Worm (Caenorhabditis elegans) whole organism, young adult: ENCODE measurements around the gene pro-2.

Experiments
- F22D6.2 ChIP-seq: sonication (generic microtip); optimal IDR thresholded peaks from 2 replicates; lab custom pipeline; 2016; ENCODE audit warnings: mild to moderate bottlenecking, missing genetic modification characterization, missing compliant biosample characterization
- F37B4.10 ChIP-seq: fragments of 200-800 bp; sonication (Bioruptor generic); IDR thresholded peaks from 2 replicates; pipeline ENCODE4 v1.3.6; 2022; ENCODE audit warnings: missing genetic modification characterization, missing compliant biosample characterization
- F52B5.7 ChIP-seq: sonication (generic microtip); optimal IDR thresholded peaks from 2 replicates; lab custom pipeline; 2016; ENCODE audit warnings: mild to moderate bottlenecking, missing genetic modification characterization, missing compliant biosample characterization
- F57C9.4 ChIP-seq: sonication (generic microtip); optimal IDR thresholded peaks from 2 replicates; lab custom pipeline; 2017; ENCODE audit warnings: mild to moderate bottlenecking, missing genetic modification characterization, missing compliant biosample characterization
- K11D2.4 ChIP-seq: fragments of 200-800 bp; sonication (Bioruptor generic); IDR thresholded peaks from 2 replicates; pipeline ENCODE4 v1.3.6; 2022; ENCODE audit warnings: missing genetic modification reagents, missing genetic modification characterization, missing compliant biosample characterization
- aptf-3 ChIP-seq: fragments of 200-800 bp; sonication (Bioruptor generic); IDR thresholded peaks from 2 replicates; pipeline ENCODE4 v1.3.6; 2022; ENCODE audit warnings: missing genetic modification characterization, missing compliant biosample characterization
- ccch-3 ChIP-seq: fragments of 200-800 bp; sonication (Bioruptor generic); optimal IDR thresholded peaks from 2 replicates; lab custom pipeline; 2018; ENCODE audit warnings: mild to moderate bottlenecking, missing genetic modification characterization, missing compliant biosample characterization
- cebp-1 ChIP-seq, 2 experiments: fragments of 200-800 bp in 1 of 2; sonication (Bioruptor generic) in 1 of 2; sonication (generic microtip) in 1 of 2; IDR thresholded peaks in 1 of 2; optimal IDR thresholded peaks in 1 of 2; 2 replicates each; pipeline versions ENCODE4 v1.3.6 to Lab custom; 2017 to 2022; ENCODE audit warnings: missing compliant biosample characterization in 2 of 2, missing genetic modification characterization in 2 of 2, mild to moderate bottlenecking in 1 of 2, missing genetic modification reagents in 1 of 2, moderate library complexity in 1 of 2
- cebp-2 ChIP-seq: fragments of 200-800 bp; sonication (Bioruptor generic); IDR thresholded peaks from 2 replicates; pipeline ENCODE4 v1.3.6; 2022; ENCODE audit warnings: missing genetic modification characterization, missing compliant biosample characterization
- ceh-27 ChIP-seq: fragments of 200-800 bp; sonication (Bioruptor generic); optimal IDR thresholded peaks from 2 replicates; lab custom pipeline; 2018; ENCODE audit warnings: mild to moderate bottlenecking, missing genetic modification characterization, moderate library complexity, missing compliant biosample characterization
- ceh-40 ChIP-seq: fragments of 200-800 bp; sonication (Bioruptor generic); IDR thresholded peaks from 2 replicates; pipeline ENCODE4 v1.3.6; 2022; ENCODE audit warnings: missing genetic modification characterization, missing compliant biosample characterization
- egrh-3 ChIP-seq: fragments of 200-800 bp; sonication (Bioruptor generic); IDR thresholded peaks from 2 replicates; pipeline ENCODE4 v1.3.6; 2022; ENCODE audit warnings: missing genetic modification reagents, missing genetic modification characterization, missing compliant biosample characterization
- ekl-4 ChIP-seq: fragments of 200-800 bp; sonication (Bioruptor generic); IDR thresholded peaks from 2 replicates; pipeline ENCODE4 v1.3.6; 2022; ENCODE audit warnings: missing genetic modification reagents, missing genetic modification characterization, missing compliant biosample characterization
- ets-4 ChIP-seq: fragments of 200-800 bp; sonication (Bioruptor generic); optimal IDR thresholded peaks from 2 replicates; lab custom pipeline; 2018; ENCODE audit warnings: mild to moderate bottlenecking, missing genetic modification characterization, missing compliant biosample characterization
- hlh-26 ChIP-seq: fragments of 200-800 bp; sonication (Bioruptor generic); conservative IDR thresholded peaks from 2 replicates; pipeline ENCODE4 v1.3.6; 2022; ENCODE audit warnings: missing genetic modification reagents, missing genetic modification characterization, missing compliant biosample characterization
- hrde-1 ChIP-seq: sonication (generic microtip); optimal IDR thresholded peaks from 2 replicates; lab custom pipeline; 2016; ENCODE audit warnings: missing genetic modification characterization, mild to moderate bottlenecking, missing compliant biosample characterization, moderate library complexity, missing genotype, missing genetic modification reagents, borderline replicate concordance
- hsf-1 ChIP-seq: fragments of 200-800 bp; sonication (Bioruptor generic); IDR thresholded peaks from 2 replicates; pipeline ENCODE4 v1.3.6; 2022; ENCODE audit warnings: missing genetic modification reagents, missing genetic modification characterization, missing compliant biosample characterization
- lin-54 ChIP-seq: fragments of 200-800 bp; sonication (Bioruptor generic); optimal IDR thresholded peaks from 2 replicates; lab custom pipeline; 2018; ENCODE audit warnings: mild to moderate bottlenecking, missing genetic modification characterization, missing compliant biosample characterization
- mcd-1 ChIP-seq: fragments of 200-800 bp; sonication (Bioruptor generic); IDR thresholded peaks from 2 replicates; pipeline ENCODE4 v1.3.6; 2022; ENCODE audit warnings: missing genetic modification reagents, missing genetic modification characterization, missing compliant biosample characterization
- mel-28 ChIP-seq: sonication (generic microtip); optimal IDR thresholded peaks from 2 replicates; lab custom pipeline; 2016; ENCODE audit warnings: borderline replicate concordance, mild to moderate bottlenecking, missing genetic modification characterization, missing compliant biosample characterization
- mxl-1 ChIP-seq: sonication (generic microtip); optimal IDR thresholded peaks from 2 replicates; lab custom pipeline; 2016; ENCODE audit warnings: missing genetic modification characterization, missing compliant biosample characterization
- nhr-120 ChIP-seq: fragments of 200-800 bp; sonication (Bioruptor generic); IDR thresholded peaks from 2 replicates; pipeline ENCODE4 v1.3.6; 2022; ENCODE audit warnings: missing genetic modification characterization, missing compliant biosample characterization
- nhr-179 ChIP-seq: sonication (generic microtip); optimal IDR thresholded peaks from 2 replicates; lab custom pipeline; 2016; ENCODE audit warnings: mild to moderate bottlenecking, missing genetic modification characterization, missing compliant biosample characterization
- nhr-27 ChIP-seq: fragments of 200-800 bp; sonication (Bioruptor generic); optimal IDR thresholded peaks from 2 replicates; lab custom pipeline; 2018; ENCODE audit warnings: mild to moderate bottlenecking, missing genetic modification characterization, moderate library complexity, missing compliant biosample characterization
- nhr-80 ChIP-seq: sonication (generic microtip); optimal IDR thresholded peaks from 2 replicates; lab custom pipeline; 2016; ENCODE audit warnings: missing genetic modification characterization, missing compliant biosample characterization
- pbrm-1 ChIP-seq: fragments of 200-800 bp; sonication (Bioruptor generic); IDR thresholded peaks from 2 replicates; pipeline ENCODE4 v1.3.6; 2022; ENCODE audit warnings: missing genetic modification reagents, missing genetic modification characterization, missing compliant biosample characterization
- rpc-1 ChIP-seq, 2 experiments: fragments of 150-350 bp in 1 of 2; sonication (generic microtip) in 1 of 2; optimal IDR thresholded peaks; 2 replicates each; lab custom pipeline; 2014 to 2018; ENCODE audit warnings: missing biosample characterization in 1 of 2, missing genetic modification characterization in 1 of 2, missing genetic modification reagents in 1 of 2, missing genotype in 1 of 2
- snpc-4 ChIP-seq, 5 experiments: fragments of 150-350 bp in 1 of 5; sonication (generic microtip) in 4 of 5; optimal IDR thresholded peaks; 2 replicates each; lab custom pipeline; 2014 to 2018; ENCODE audit warnings: missing genetic modification characterization in 5 of 5, missing biosample characterization in 3 of 5, antibody characterized with exemption in 2 of 5, mild to moderate bottlenecking in 2 of 5, missing compliant biosample characterization in 2 of 5, missing genotype in 2 of 5, moderate library complexity in 2 of 5, missing genetic modification reagents in 1 of 5
- sptf-2 ChIP-seq: fragments of 200-800 bp; sonication (Bioruptor generic); optimal IDR thresholded peaks from 2 replicates; lab custom pipeline; 2018; ENCODE audit warnings: mild to moderate bottlenecking, missing genetic modification characterization, missing compliant biosample characterization
- unc-62 ChIP-seq: fragments of 150-350 bp; optimal IDR thresholded peaks from 2 replicates; lab custom pipeline; 2014; ENCODE audit warnings: missing biosample characterization, missing genetic modification reagents, missing genetic modification characterization
- xnd-1 ChIP-seq: sonication (generic microtip); optimal IDR thresholded peaks from 2 replicates; lab custom pipeline; 2016; ENCODE audit warnings: missing genotype, missing genetic modification reagents, missing genetic modification characterization, missing compliant biosample characterization

pro-2 gene

ce11 chrII:10373536-10374169, 28.7 kb upstream of the pro-2 start:
- TF ChIP-seq ets-4 (GFP tag; lab: Kevin White, UChicago) (no peak), ceh-40 (no peak), sptf-2 (GFP tag; lab: Kevin White, UChicago) (no peak), F57C9.4 (tag; lab: Kevin White, UChicago) (no peak), pbrm-1 (GFP tag; lab: Robert Waterston, UW) (no peak), lin-54 (GFP tag; lab: Kevin White, UChicago) (no peak), nhr-120 (no peak), ccch-3 (GFP tag; lab: Kevin White, UChicago) (no peak), snpc-4 (GFP tag; optimal IDR thresholded peaks at IDR 0.05; lab: Kevin White, UChicago) (no peak), snpc-4 (tag; optimal IDR thresholded peaks at IDR 0.05; lab: Kevin White, UChicago) (no peak), hsf-1 (GFP tag; lab: Robert Waterston, UW) (no peak), rpc-1 (optimal IDR thresholded peaks at IDR 0.05; lab: Kevin White, UChicago) (no peak), rpc-1 (tag; optimal IDR thresholded peaks at IDR 0.05; lab: Kevin White, UChicago) (no peak), mcd-1 (GFP tag; lab: Robert Waterston, UW) (no peak), ekl-4 (no peak), F37B4.10 (GFP tag; lab: Robert Waterston, UW) (no peak), xnd-1 (no peak)

- TF ChIP-seq unc-62, result no peak
- peak; percentile 25 for TF ChIP-seq nhr-80
- TF ChIP-seq cebp-1 (GFP tag; IDR thresholded peaks at IDR 0.05; lab: Robert Waterston, UW), result peak; percentile 11; the same call in 1 of the 2 replicates
- TF ChIP-seq cebp-1 (tag; optimal IDR thresholded peaks at IDR 0.05; lab: Kevin White, UChicago), result peak; percentile 53
- no peak for TF ChIP-seq cebp-2
Measured at ce11 chrII:10373016-10373415, 28.1 kb upstream of the pro-2 start.

ce11 chrII:10370826-10371225, 25.9 kb upstream of the pro-2 start:
- peak; percentile 20 for TF ChIP-seq ceh-27 (GFP tag; lab: Kevin White, UChicago)
- TF ChIP-seq hrde-1 (tag; lab: Kevin White, UChicago), result no peak

- TF ChIP-seq K11D2.4 (GFP tag; lab: Robert Waterston, UW) (no peak), F22D6.2 (tag; lab: Kevin White, UChicago) (no peak), unc-62 (no peak), nhr-27 (tag; lab: Kevin White, UChicago) (no peak)
Measured at ce11 chrII:10369547-10370028, 24.7 kb upstream of the pro-2 start, which contains the start of gene ceh-58. Gene ceh-58, minus strand, starts transcription at chrII:10369597.

- TF ChIP-seq aptf-3 (no peak), F52B5.7 (tag; lab: Kevin White, UChicago) (no peak), nhr-179 (tag; lab: Kevin White, UChicago) (no peak), mxl-1 (tag; lab: Kevin White, UChicago) (no peak), hlh-26 (GFP tag; lab: Robert Waterston, UW) (no peak), egrh-3 (no peak), mel-28 (tag; lab: Kevin White, UChicago) (no peak)
Measured at ce11 chrII:10367202-10367601, 22.3 kb upstream of the pro-2 start, which contains the start of gene ceh-57. Gene ceh-57, minus strand, starts transcription at chrII:10367296.
